Worm (Caenorhabditis elegans): ENCODE measurements around the gene atrn-1.

Gene atrn-1

DNA sequence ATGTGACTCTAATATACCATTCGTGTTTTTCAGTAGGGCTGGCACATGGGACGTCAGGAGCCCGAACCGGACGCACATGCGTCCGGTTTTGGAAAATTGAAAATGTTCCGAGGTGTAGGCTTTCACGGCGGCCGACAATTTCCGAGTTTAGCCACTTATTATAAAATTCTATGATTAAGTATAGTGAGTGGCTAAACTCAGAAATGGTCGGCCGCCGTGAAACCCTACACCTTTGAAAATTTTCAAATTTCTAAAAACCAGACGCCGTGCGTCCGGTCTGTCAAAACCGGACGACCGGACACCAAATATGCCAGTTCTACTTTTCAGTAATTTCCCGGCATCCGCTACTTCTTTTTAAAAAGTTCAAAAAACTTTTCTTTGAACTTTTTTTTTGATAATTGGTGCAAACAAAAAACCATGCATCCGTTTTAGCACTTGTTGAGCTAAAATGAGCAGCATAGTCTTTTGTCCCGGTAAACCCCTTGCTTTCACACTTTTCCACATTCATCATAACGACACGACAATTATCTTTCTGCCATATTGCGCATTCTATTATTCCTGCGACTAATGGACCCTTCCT lies 46.4 kb downstream of the atrn-1 start:
- TF ChIP-seq efl-1 (optimal IDR thresholded peaks at IDR 0.05) (no peak), efl-1 (GFP tag; optimal IDR thresholded peaks at IDR 0.05 in 1 of 2) (no peak), efl-3 (GFP tag; optimal IDR thresholded peaks at IDR 0.05) (no peak), snpc-4 (tag; optimal IDR thresholded peaks at IDR 0.05) (peak; percentile 14), egl-13 (tag; optimal IDR thresholded peaks at IDR 0.05) (no peak), zag-1 (tag; optimal IDR thresholded peaks at IDR 0.05) (no peak), nhr-85 (tag) (peak; percentile 31)

DNA sequence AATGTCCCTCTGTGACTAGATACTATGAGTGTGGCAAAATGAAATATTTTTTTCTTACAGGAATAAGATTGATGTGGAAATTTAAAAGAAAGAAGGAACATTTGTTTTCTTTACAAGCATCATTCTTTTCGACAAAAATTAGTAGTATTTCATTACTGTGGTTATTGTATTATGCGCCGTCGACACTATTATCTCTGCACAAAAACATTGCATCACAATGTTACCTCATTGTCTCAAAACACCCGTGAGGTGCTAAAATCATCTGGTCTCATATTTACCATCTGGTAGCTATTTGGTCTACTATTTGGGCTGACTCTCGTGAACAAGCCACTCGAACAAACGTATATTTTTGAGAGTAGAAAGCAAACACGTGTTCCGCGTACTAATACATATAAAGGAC lies 48.2 kb downstream of the atrn-1 start:
- TF ChIP-seq elt-3 (tag; optimal IDR thresholded peaks at IDR 0.05): no peak
- no peak for TF ChIP-seq nhr-28 (tag; optimal IDR thresholded peaks at IDR 0.05)
- no peak for TF ChIP-seq pqm-1 (tag; optimal IDR thresholded peaks at IDR 0.05)
- no peak for TF ChIP-seq fkh-10 (GFP tag; optimal IDR thresholded peaks at IDR 0.05)
- no peak for TF ChIP-seq ztf-4 (tag; optimal IDR thresholded peaks at IDR 0.05)
- TF ChIP-seq ama-1 (optimal IDR thresholded peaks at IDR 0.05): no peak
- TF ChIP-seq C04F5.9 (tag; optimal IDR thresholded peaks at IDR 0.05): no peak
- no peak for TF ChIP-seq nhr-19 (GFP tag; conservative IDR thresholded peaks at IDR 0.05)
- no peak for TF ChIP-seq blmp-1 (tag; optimal IDR thresholded peaks at IDR 0.05)
- TF ChIP-seq lin-14 (GFP tag; optimal IDR thresholded peaks at IDR 0.05): no peak
- TF ChIP-seq lin-35 (GFP tag; optimal IDR thresholded peaks at IDR 0.05): no peak
- TF ChIP-seq grh-1 (GFP tag; IDR thresholded peaks at IDR 0.05): no peak

DNA sequence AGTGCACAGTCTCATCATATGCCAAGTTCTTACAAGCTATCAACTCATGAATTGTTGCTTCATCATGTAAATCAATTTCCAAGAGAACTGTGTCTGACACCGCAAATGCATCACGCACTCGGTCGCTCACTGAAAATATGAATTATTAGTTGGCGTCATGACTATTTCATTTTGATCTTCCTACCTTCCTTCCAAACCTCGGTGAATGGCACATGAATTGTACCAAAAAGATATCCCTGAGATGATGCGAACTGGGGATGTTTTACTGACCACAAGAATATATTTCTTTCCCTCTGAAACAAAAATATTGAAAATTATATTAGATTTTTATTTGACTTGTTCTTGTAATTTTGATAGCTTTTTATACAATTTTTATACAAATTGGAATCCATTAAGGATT lies 48.8 kb downstream of the atrn-1 start:
- TF ChIP-seq egl-13 (tag; optimal IDR thresholded peaks at IDR 0.05) (no peak), nhr-77 (tag; optimal IDR thresholded peaks at IDR 0.05) (no peak), rnt-1 (tag; optimal IDR thresholded peaks at IDR 0.05) (no peak), efl-1 (optimal IDR thresholded peaks at IDR 0.05) (no peak), efl-1 (GFP tag; optimal IDR thresholded peaks at IDR 0.05 in 1 of 2) (no peak), fos-1 (tag; optimal IDR thresholded peaks at IDR 0.05) (no peak), tlp-1 (tag; optimal IDR thresholded peaks at IDR 0.05) (no peak), pag-3 (tag; optimal IDR thresholded peaks at IDR 0.05; ENCODE audit: borderline replicate concordance, insufficient read depth) (no peak), ces-1 (GFP tag; optimal IDR thresholded peaks at IDR 0.05) (no peak)

DNA sequence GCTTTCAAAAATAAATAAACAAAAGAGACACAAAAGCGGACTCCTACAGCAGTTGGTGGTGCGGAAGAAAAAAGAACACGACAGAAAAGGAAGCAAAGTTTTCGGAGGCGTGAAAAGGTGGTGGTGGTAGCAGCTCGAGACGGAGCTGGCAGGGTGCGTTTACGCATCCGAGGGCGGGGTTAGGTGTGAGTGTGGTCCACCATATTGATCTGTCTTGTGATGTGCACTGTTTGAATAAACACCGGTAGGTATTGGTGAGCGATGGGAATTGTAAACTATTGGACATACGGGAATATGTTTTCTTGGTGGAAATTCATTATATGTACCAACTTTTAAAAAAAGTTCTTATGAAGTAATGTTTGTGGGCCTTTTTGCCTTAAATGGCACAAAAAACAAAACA lies 49.6 kb downstream of the atrn-1 start, which contains the start of gene C05G5.5:
Gene C05G5.5, minus strand, starts transcription at position 101 of the 400 bp plus-strand sequence.
- TF ChIP-seq hpl-2 (GFP tag; optimal IDR thresholded peaks at IDR 0.05) (no peak), jun-1 (tag; optimal IDR thresholded peaks at IDR 0.05) (no peak), dpl-1 (GFP tag; optimal IDR thresholded peaks at IDR 0.05) (no peak), nhr-85 (tag) (no peak), egl-27 (tag; optimal IDR thresholded peaks at IDR 0.05) (no peak), lin-15B (tag; optimal IDR thresholded peaks at IDR 0.05) (no peak), vab-15 (tag; optimal IDR thresholded peaks at IDR 0.05) (no peak), tlp-1 (tag; optimal IDR thresholded peaks at IDR 0.05) (no peak)

DNA sequence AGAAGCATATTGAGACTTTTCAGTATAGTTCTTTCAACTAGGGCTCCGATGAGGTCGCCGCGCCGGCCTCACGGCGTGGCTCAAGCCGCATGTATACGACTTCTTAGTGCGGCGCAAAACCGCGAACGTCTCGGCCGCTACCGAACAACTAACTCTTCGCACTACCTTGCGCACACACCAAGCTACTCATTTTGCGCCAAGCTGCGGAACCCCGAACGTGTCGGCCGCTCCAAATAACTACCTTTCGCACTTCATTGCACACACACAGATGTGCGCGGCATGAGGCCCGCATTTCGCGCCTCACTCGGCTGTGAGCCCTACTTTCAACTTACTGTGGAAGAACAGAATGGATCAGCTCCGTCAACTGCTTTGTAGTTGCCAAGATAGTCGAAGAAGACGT lies 56.4 kb downstream of the atrn-1 start:
- TF ChIP-seq nhr-77 (tag; optimal IDR thresholded peaks at IDR 0.05): no peak

Measured in whole organism, L1 larva.